Worm (Caenorhabditis elegans) whole organism, L4/young adult: Measurements from ENCODE around the gene eif-3.L.

Source experiments
- W03F9.2 ChIP-seq: fragments of 150-350 bp; optimal IDR thresholded peaks from 2 replicates; lab custom pipeline; 2014; ENCODE audit warnings: missing biosample characterization, missing genetic modification characterization
- him-1 ChIP-seq: sonication (generic microtip); optimal IDR thresholded peaks from 2 replicates; lab custom pipeline; 2016; ENCODE audit warnings: missing genotype, missing genetic modification reagents, missing genetic modification characterization, missing compliant biosample characterization

DNA sequence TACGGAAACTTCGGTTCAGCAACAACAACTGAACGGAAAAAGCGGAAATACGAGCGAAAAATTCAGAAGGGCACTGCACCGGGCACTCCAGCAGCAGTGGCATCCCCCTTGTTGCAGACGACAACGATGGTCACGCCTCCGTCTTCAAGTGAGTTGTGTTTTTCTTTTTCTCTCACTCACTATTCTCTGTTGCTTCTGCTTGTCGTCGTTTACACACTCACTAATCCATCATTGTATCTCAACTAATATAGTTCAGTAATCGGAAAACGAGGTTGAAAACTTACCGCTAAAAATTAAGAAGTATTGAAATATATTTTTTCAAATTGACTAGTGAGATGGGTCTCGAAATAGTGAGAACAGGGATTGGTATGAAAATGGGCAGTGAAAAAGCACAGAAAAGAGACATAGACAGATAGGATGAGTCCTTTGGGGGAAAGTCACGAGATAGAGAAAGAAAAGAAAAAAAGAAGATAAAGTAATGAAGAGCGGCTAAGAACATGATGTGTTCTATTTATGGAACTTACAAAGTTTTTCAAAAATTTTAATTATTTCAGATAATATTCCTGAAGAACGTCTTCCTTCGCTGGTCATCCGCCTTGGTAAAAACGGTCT, 41.0 kb upstream of the eif-3.L start:
- TF ChIP-seq him-1 (tag; lab: Kevin White, UChicago): no peak
- TF ChIP-seq W03F9.2 (tag; lab: Kevin White, UChicago): no peak
